Worm (Caenorhabditis elegans) whole organism, L2 larva: ENCODE data around the gene gnrr-2.

Experiments used
- R02D3.7 ChIP-seq: fragments of 150-350 bp; optimal IDR thresholded peaks from 2 replicates; lab custom pipeline; 2014; ENCODE audit warnings: missing biosample characterization, missing genetic modification characterization
- ZK546.5 ChIP-seq: sonication (generic microtip); optimal IDR thresholded peaks from 2 replicates; lab custom pipeline; 2017; ENCODE audit warnings: missing biosample characterization, missing genetic modification characterization
- alr-1 ChIP-seq: fragments of 150-350 bp; optimal IDR thresholded peaks from 2 replicates; lab custom pipeline; 2014; ENCODE audit warnings: missing biosample characterization, missing genetic modification characterization
- ama-1 ChIP-seq: fragments of 150-350 bp; optimal IDR thresholded peaks from 2 replicates; lab custom pipeline; 2018; ENCODE audit warnings: inconsistent platforms
- ceh-16 ChIP-seq: fragments of 150-350 bp; optimal IDR thresholded peaks from 2 replicates; lab custom pipeline; 2014; ENCODE audit warnings: missing biosample characterization, missing genetic modification characterization
- dmd-4 ChIP-seq: sonication (generic microtip); optimal IDR thresholded peaks from 2 replicates; lab custom pipeline; 2017; ENCODE audit warnings: missing biosample characterization, missing genetic modification characterization
- egl-27 ChIP-seq: sonication (generic microtip); optimal IDR thresholded peaks from 3 replicates; lab custom pipeline; 2017; ENCODE audit warnings: missing biosample characterization, missing genetic modification reagents, missing genetic modification characterization
- lin-39 ChIP-seq: fragments of 150-350 bp; optimal IDR thresholded peaks from 2 replicates; lab custom pipeline; 2014; ENCODE audit warnings: missing biosample characterization, missing genetic modification reagents, missing genetic modification characterization
- mab-5 ChIP-seq: fragments of 150-350 bp; optimal IDR thresholded peaks from 2 replicates; lab custom pipeline; 2014; ENCODE audit warnings: missing biosample characterization, missing genetic modification characterization
- nhr-12 ChIP-seq: fragments of 150-350 bp; optimal IDR thresholded peaks from 2 replicates; lab custom pipeline; 2014; ENCODE audit warnings: missing biosample characterization, missing genetic modification characterization
- nhr-237 ChIP-seq: fragments of 150-350 bp; optimal IDR thresholded peaks from 2 replicates; lab custom pipeline; 2014; ENCODE audit warnings: missing biosample characterization, missing genetic modification characterization
- nhr-6 ChIP-seq: fragments of 150-350 bp; optimal IDR thresholded peaks from 2 replicates; lab custom pipeline; 2014; ENCODE audit warnings: missing biosample characterization, missing genetic modification characterization
- sma-9 ChIP-seq, 2 experiments: fragments of 150-350 bp in 1 of 2; sonication (generic microtip) in 1 of 2; optimal IDR thresholded peaks; 2 replicates each; lab custom pipeline; 2014 to 2016; ENCODE audit warnings: missing genetic modification characterization in 2 of 2, mild to moderate bottlenecking in 1 of 2, missing biosample characterization in 1 of 2, missing compliant biosample characterization in 1 of 2, missing genetic modification reagents in 1 of 2, moderate library complexity in 1 of 2
- unc-39 ChIP-seq: fragments of 150-350 bp; optimal IDR thresholded peaks from 2 replicates; lab custom pipeline; 2014; ENCODE audit warnings: missing biosample characterization, missing genetic modification characterization

DNA sequence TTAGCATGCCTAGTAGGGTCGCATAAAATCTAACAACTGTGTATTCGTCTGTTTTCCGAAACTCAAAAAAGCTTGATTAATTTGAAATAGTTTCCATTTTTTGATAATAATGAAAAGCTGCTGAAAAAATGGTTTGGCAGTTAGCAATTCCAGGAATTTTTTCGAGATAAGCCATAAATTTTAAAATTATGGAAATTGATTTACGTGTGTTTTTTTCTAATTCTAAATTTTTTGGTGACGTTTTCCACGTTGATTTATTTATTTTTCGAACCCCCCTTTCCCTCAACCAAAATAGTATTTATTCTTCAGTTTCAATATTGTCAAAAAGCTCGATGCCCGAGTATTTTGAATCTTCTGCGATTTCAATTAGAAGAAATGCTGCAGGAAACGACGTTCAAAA lies 20.0 kb downstream of the gnrr-2 start, which contains the start of gene F23B12.1:
- TF ChIP-seq sma-9 (GFP tag; optimal IDR thresholded peaks at IDR 0.05; lab: Kevin White, UChicago), result no peak
- no peak for TF ChIP-seq sma-9 (tag; optimal IDR thresholded peaks at IDR 0.05; lab: Kevin White, UChicago)
- TF ChIP-seq R02D3.7 (tag; lab: Kevin White, UChicago), result no peak
- no peak for TF ChIP-seq lin-39
- no peak for TF ChIP-seq ZK546.5
- no peak for TF ChIP-seq ceh-16 (tag; lab: Kevin White, UChicago)
- no peak for TF ChIP-seq dmd-4 (tag; lab: Kevin White, UChicago)
- TF ChIP-seq nhr-6, result no peak
- TF ChIP-seq nhr-12, result no peak
- no peak for TF ChIP-seq ama-1 (lab: Kevin White, UChicago)
- no peak for TF ChIP-seq egl-27
- no peak for TF ChIP-seq unc-39 (tag; lab: Kevin White, UChicago)
- no peak for TF ChIP-seq alr-1 (tag; lab: Kevin White, UChicago)
- TF ChIP-seq mab-5 (tag; lab: Kevin White, UChicago), result no peak
- TF ChIP-seq nhr-237 (tag; lab: Kevin White, UChicago), result no peak
